Fruit fly (Drosophila melanogaster): ENCODE data around the gene Set8.

- TF ChIP-seq CTCF (optimal IDR thresholded peaks at IDR 0.05): no peak
- no peak for TF ChIP-seq CG8478 (optimal IDR thresholded peaks at IDR 0.05)
These were observed 35.5 kb upstream of the Set8 start for dm6 chr3R:14280324-14280723.
